Fruit fly (Drosophila melanogaster) whole organism, wandering third instar larva: ENCODE measurements around the gene pon.

Source experiments
- Hr78 ChIP-seq: fragments of >200 bp; optimal IDR thresholded peaks from 2 replicates; lab custom pipeline; 2017; ENCODE audit warnings: missing biosample characterization, missing genetic modification characterization
- ey ChIP-seq: fragments of 200-800 bp; sonication (Bioruptor generic); optimal IDR thresholded peaks from 2 replicates; lab custom pipeline; 2016; ENCODE audit warnings: missing biosample characterization, missing genetic modification characterization
- pan ChIP-seq: fragments of >200 bp; optimal IDR thresholded peaks from 2 replicates; lab custom pipeline; 2017

dm6 chrX:4657896-4658295 lies 21.8 kb downstream of the pon start:
- TF ChIP-seq ey (GFP tag; lab: Kevin White, UChicago) (no peak), Hr78 (GFP tag; lab: Kevin White, UChicago) (no peak), pan (lab: Kevin White, UChicago) (no peak)
